Worm (Caenorhabditis elegans): ENCODE data around the gene mpz-6.

ce11 chrII:9385241-9385640 lies 21.7 kb downstream of the mpz-6 start, which contains the start of gene C06C3.7:
- TF ChIP-seq pha-4 (tag; optimal IDR thresholded peaks at IDR 0.05), result no peak
- TF ChIP-seq unc-86 (tag; optimal IDR thresholded peaks at IDR 0.05), result no peak
- TF ChIP-seq dve-1 (tag; optimal IDR thresholded peaks at IDR 0.05), result no peak
- TF ChIP-seq sox-2 (GFP tag; IDR thresholded peaks at IDR 0.05), result no peak
- no peak for TF ChIP-seq hlh-13 (GFP tag; optimal IDR thresholded peaks at IDR 0.05)
- no peak for TF ChIP-seq ets-4 (tag; optimal IDR thresholded peaks at IDR 0.05)
- TF ChIP-seq fkh-10 (GFP tag; optimal IDR thresholded peaks at IDR 0.05), result no peak
- TF ChIP-seq pqm-1 (tag; optimal IDR thresholded peaks at IDR 0.05), result no peak
